Fruit fly (Drosophila melanogaster): Measurements from ENCODE around the gene Gr93b.
A peak's percentile ranks its signal among the peaks of the same experiment; 100 is the strongest.

Gr93b gene

dm6 chr3R:21828040-21828526 lies 15.5 kb downstream of the Gr93b start (continued):
- TF ChIP-seq Kr (GFP tag; optimal IDR thresholded peaks at IDR 0.05), result peak; percentile 87
- TF ChIP-seq CG10267 (tag; optimal IDR thresholded peaks at IDR 0.05), result peak; percentile 73
- peak; percentile 80 for TF ChIP-seq CG6689 (GFP tag; IDR thresholded peaks at IDR 0.05)
- no peak for TF ChIP-seq Nf-YA (GFP tag; IDR thresholded peaks at IDR 0.05)
- TF ChIP-seq Gug (GFP tag; IDR thresholded peaks at IDR 0.05), result peak; percentile 62; the same call in 3 of the 4 replicates
- peak; percentile 78 to 91 for TF ChIP-seq chif (GFP tag; optimal IDR thresholded peaks at IDR 0.05)
- TF ChIP-seq CG5245 (GFP tag; optimal IDR thresholded peaks at IDR 0.05), result peak; percentile 50
- peak; percentile 5 for TF ChIP-seq Antp (GFP tag; optimal IDR thresholded peaks at IDR 0.05)
- peak; percentile 53 for TF ChIP-seq CG3163 (GFP tag; optimal IDR thresholded peaks at IDR 0.05)
- TF ChIP-seq CG4282 (GFP tag; optimal IDR thresholded peaks at IDR 0.05), result peak; percentile 52
- no peak for TF ChIP-seq lov (optimal IDR thresholded peaks at IDR 0.05)
- TF ChIP-seq lov (GFP tag; IDR thresholded peaks at IDR 0.05), result peak; percentile 83; the same call in 2 of the 3 replicates
- no peak for TF ChIP-seq CG42726 (GFP tag; IDR thresholded peaks at IDR 0.05; ENCODE audit: partially characterized antibody)
- no peak for TF ChIP-seq Bteb2 (GFP tag; optimal IDR thresholded peaks at IDR 0.05)
- TF ChIP-seq ranshi (GFP tag; IDR thresholded peaks at IDR 0.05), result 0 out of 2 replicates have a peak, but pooled peaks have one; percentile 55
- TF ChIP-seq CG17802 (tag; optimal IDR thresholded peaks at IDR 0.05), result peak; percentile 49
- TF ChIP-seq CG12299 (tag; optimal IDR thresholded peaks at IDR 0.05), result no peak
- TF ChIP-seq h (optimal IDR thresholded peaks at IDR 0.05), result no peak
- peak; percentile 62 for TF ChIP-seq CG9437 (GFP tag; optimal IDR thresholded peaks at IDR 0.05)
- peak; percentile 52 for TF ChIP-seq CG6813 (GFP tag; optimal IDR thresholded peaks at IDR 0.05)
- TF ChIP-seq knrl (GFP tag; IDR thresholded peaks at IDR 0.05; ENCODE audit: partially characterized antibody), result no peak
- no peak for TF ChIP-seq CG8478 (optimal IDR thresholded peaks at IDR 0.05)
- no peak for TF ChIP-seq fd64A (GFP tag; optimal IDR thresholded peaks at IDR 0.05)
- TF ChIP-seq CG1602 (GFP tag; optimal IDR thresholded peaks at IDR 0.05), result peak; percentile 79
- TF ChIP-seq ase (GFP tag; IDR thresholded peaks at IDR 0.05), result peak; percentile 23; the same call in 1 of the 3 replicates
- TF ChIP-seq CG10543 (GFP tag; optimal IDR thresholded peaks at IDR 0.05), result no peak
- no peak for TF ChIP-seq scrt (GFP tag; optimal IDR thresholded peaks at IDR 0.05)
- no peak for TF ChIP-seq CG9932 (GFP tag; IDR thresholded peaks at IDR 0.05)
- no peak for TF ChIP-seq Hmx (GFP tag; optimal IDR thresholded peaks at IDR 0.05)
- no peak for TF ChIP-seq Dfd (GFP tag; optimal IDR thresholded peaks at IDR 0.05)
- TF ChIP-seq CG7556 (GFP tag; optimal IDR thresholded peaks at IDR 0.05), result peak; percentile 47
- peak; percentile 78 for TF ChIP-seq ken (GFP tag; IDR thresholded peaks at IDR 0.05)
- TF ChIP-seq gsb-n (tag; optimal IDR thresholded peaks at IDR 0.05), result peak; percentile 84
- TF ChIP-seq CG7745 (tag; optimal IDR thresholded peaks at IDR 0.05), result peak; percentile 39
- no peak for TF ChIP-seq usp (GFP tag; optimal IDR thresholded peaks at IDR 0.05)
- TF ChIP-seq pita (GFP tag; optimal IDR thresholded peaks at IDR 0.05), result no peak
- peak; percentile 70 for TF ChIP-seq CG12219 (GFP tag; optimal IDR thresholded peaks at IDR 0.05)
- TF ChIP-seq grn (GFP tag; optimal IDR thresholded peaks at IDR 0.05), result peak; percentile 41
- TF ChIP-seq CG9727 (GFP tag; optimal IDR thresholded peaks at IDR 0.05), result peak; percentile 70
- TF ChIP-seq CG33557 (GFP tag; optimal IDR thresholded peaks at IDR 0.05), result peak; percentile 89
- TF ChIP-seq jing (GFP tag; optimal IDR thresholded peaks at IDR 0.05), result peak; percentile 71
- TF ChIP-seq MTF-1 (GFP tag; optimal IDR thresholded peaks at IDR 0.05; ENCODE audit: borderline replicate concordance), result peak; percentile 12
- no peak for TF ChIP-seq CG14050 (GFP tag; IDR thresholded peaks at IDR 0.05)
- TF ChIP-seq CG5953 (GFP tag; IDR thresholded peaks at IDR 0.05), result 0 out of 2 replicates have a peak, but pooled peaks have one; percentile 13
- peak; percentile 38; the same call in 1 of the 2 replicates for TF ChIP-seq CG8765 (GFP tag; IDR thresholded peaks at IDR 0.05)
- no peak for TF ChIP-seq Atf6 (GFP tag; IDR thresholded peaks at IDR 0.05)
- no peak for TF ChIP-seq NK7.1 (GFP tag; optimal IDR thresholded peaks at IDR 0.05)
- peak; percentile 18; the same call in 1 of the 2 replicates for TF ChIP-seq bbx (GFP tag; IDR thresholded peaks at IDR 0.05; ENCODE audit: partially characterized antibody)
- peak; percentile 82 for TF ChIP-seq Ptx1 (GFP tag; IDR thresholded peaks at IDR 0.05)
- no peak for TF ChIP-seq tll (GFP tag; optimal IDR thresholded peaks at IDR 0.05)
- TF ChIP-seq CG11723 (GFP tag; optimal IDR thresholded peaks at IDR 0.05), result no peak
